Fruit fly (Drosophila melanogaster): ENCODE measurements around the gene CG45413.
A peak's percentile ranks its signal among the peaks of the same experiment; 100 is the strongest.

The CG45413 gene

DNA sequence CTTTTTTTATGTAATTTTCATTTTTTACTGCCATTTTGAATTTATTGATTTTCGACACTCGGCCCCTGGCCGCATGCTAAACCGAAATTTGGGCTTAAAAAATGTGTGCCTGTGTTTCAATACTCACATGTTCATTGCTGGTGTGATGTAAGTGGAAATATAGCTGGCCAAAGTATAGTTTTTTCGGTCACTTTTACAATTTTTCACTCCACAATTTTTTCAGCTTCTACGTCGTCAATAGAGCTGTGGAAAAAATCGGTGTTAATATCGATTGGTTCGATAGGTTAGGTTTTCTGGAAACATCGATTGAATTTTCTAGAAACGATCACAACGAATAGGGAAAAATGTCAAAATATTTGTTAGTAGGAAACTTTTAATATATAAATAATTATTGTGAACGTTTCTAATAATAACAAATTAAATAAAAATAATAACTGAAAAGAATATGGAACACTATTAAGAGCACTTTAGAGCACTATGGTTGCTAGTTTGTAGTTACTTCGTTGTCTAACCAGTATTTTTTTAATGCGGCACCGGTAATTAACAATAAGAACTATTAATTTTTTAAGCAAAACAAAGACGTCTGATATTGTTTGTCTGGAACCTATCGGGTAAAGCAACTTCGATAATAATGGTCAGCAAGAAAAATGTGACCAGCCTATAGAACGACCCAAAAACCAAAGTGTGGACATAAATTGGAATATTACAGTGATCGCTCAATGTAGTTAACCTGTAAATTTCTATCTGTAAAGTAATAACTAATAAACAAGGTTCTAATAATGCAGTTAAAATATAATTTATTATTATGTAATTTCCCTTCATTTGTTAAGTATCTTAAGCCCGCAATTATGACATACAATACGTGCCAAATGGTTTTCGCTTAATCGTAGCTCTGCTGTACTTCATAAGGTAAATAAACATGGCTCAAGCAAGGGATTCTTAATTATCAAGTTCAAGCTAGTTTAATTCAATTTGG is 23.8 kb upstream of the CG45413 start, which contains the start of the genes CG10077 and CG9948 (continued):
- peak; percentile 90 for TF ChIP-seq CG31441 (GFP tag; IDR thresholded peaks at IDR 0.05)
- TF ChIP-seq tx (GFP tag; optimal IDR thresholded peaks at IDR 0.05), result peak; percentile 9
- TF ChIP-seq Dad (GFP tag; optimal IDR thresholded peaks at IDR 0.05), result peak; percentile 40
- TF ChIP-seq Atf-2 (GFP tag; optimal IDR thresholded peaks at IDR 0.05), result peak; percentile 64
- peak; percentile 11 for TF ChIP-seq CG33213 (GFP tag; optimal IDR thresholded peaks at IDR 0.05)
- TF ChIP-seq CG10431 (GFP tag; optimal IDR thresholded peaks at IDR 0.05), result peak; percentile 69
- TF ChIP-seq twi (tag; optimal IDR thresholded peaks at IDR 0.05), result peak; percentile 82
- peak; percentile 81 for TF ChIP-seq CG5245 (GFP tag; optimal IDR thresholded peaks at IDR 0.05)
- TF ChIP-seq fd64A (GFP tag; optimal IDR thresholded peaks at IDR 0.05), result peak; percentile 51
- TF ChIP-seq wor (GFP tag; IDR thresholded peaks at IDR 0.05), result peak; percentile 79
- TF ChIP-seq CG6765 (GFP tag; optimal IDR thresholded peaks at IDR 0.05), result peak; percentile 75
- TF ChIP-seq Lim3 (GFP tag; IDR thresholded peaks at IDR 0.05), result peak; percentile 55
- peak; percentile 61 for TF ChIP-seq CG6683 (GFP tag; optimal IDR thresholded peaks at IDR 0.05)
- TF ChIP-seq eve (GFP tag; optimal IDR thresholded peaks at IDR 0.05), result no peak
- peak; percentile 85 for TF ChIP-seq Dll (GFP tag; IDR thresholded peaks at IDR 0.05; ENCODE audit: partially characterized antibody)
- peak; percentile 65 for TF ChIP-seq Hmx (GFP tag; optimal IDR thresholded peaks at IDR 0.05)
- peak; percentile 31 for TF ChIP-seq gro (GFP tag; optimal IDR thresholded peaks at IDR 0.05)
- no peak for TF ChIP-seq Kr (GFP tag; optimal IDR thresholded peaks at IDR 0.05)
- TF ChIP-seq CG11247 (GFP tag; IDR thresholded peaks at IDR 0.05), result peak; percentile 80
- TF ChIP-seq CG10321 (GFP tag; IDR thresholded peaks at IDR 0.05), result peak; percentile 78
- peak; percentile 89 for TF ChIP-seq CG2199 (GFP tag; IDR thresholded peaks at IDR 0.05)
- TF ChIP-seq sd (tag; optimal IDR thresholded peaks at IDR 0.05), result peak; percentile 98
- TF ChIP-seq amos (GFP tag; IDR thresholded peaks at IDR 0.05; ENCODE audit: partially characterized antibody), result peak; percentile 83
- peak; percentile 85 for TF ChIP-seq CG13775 (GFP tag; optimal IDR thresholded peaks at IDR 0.05)
- peak; percentile 4 for TF ChIP-seq gcm2 (GFP tag; optimal IDR thresholded peaks at IDR 0.05)
- TF ChIP-seq shn (GFP tag; optimal IDR thresholded peaks at IDR 0.05), result peak; percentile 40
- TF ChIP-seq Hr78 (GFP tag; optimal IDR thresholded peaks at IDR 0.05), result no peak
- no peak for TF ChIP-seq cg (GFP tag; optimal IDR thresholded peaks at IDR 0.05)
- peak; percentile 71 for TF ChIP-seq hbn (GFP tag; IDR thresholded peaks at IDR 0.05; ENCODE audit: partially characterized antibody)
- peak; percentile 76 for TF ChIP-seq tna (GFP tag; IDR thresholded peaks at IDR 0.05; ENCODE audit: partially characterized antibody)
- peak; percentile 38 for TF ChIP-seq CG3995 (GFP tag; optimal IDR thresholded peaks at IDR 0.05)
- peak; percentile 89 for TF ChIP-seq CG10366 (GFP tag; IDR thresholded peaks at IDR 0.05)
- peak; percentile 73 for TF ChIP-seq CG4404 (GFP tag; IDR thresholded peaks at IDR 0.05)
- TF ChIP-seq jigr1 (GFP tag; IDR thresholded peaks at IDR 0.05), result peak; percentile 74; the same call in 1 of the 3 replicates
- TF ChIP-seq CG1792 (GFP tag; optimal IDR thresholded peaks at IDR 0.05), result no peak
- peak; percentile 6 for TF ChIP-seq CG7786 (GFP tag; optimal IDR thresholded peaks at IDR 0.05)
- TF ChIP-seq CG10979 (tag; optimal IDR thresholded peaks at IDR 0.05), result peak; percentile 89
- TF ChIP-seq CG4707 (GFP tag; optimal IDR thresholded peaks at IDR 0.05), result peak; percentile 75
- peak; percentile 46 for TF ChIP-seq ash1 (GFP tag; optimal IDR thresholded peaks at IDR 0.05)
- TF ChIP-seq ewg (GFP tag; optimal IDR thresholded peaks at IDR 0.05), result peak; percentile 72
- TF ChIP-seq gcm (GFP tag; optimal IDR thresholded peaks at IDR 0.05), result peak; percentile 92
- peak; percentile 86 for TF ChIP-seq CG32767 (GFP tag; IDR thresholded peaks at IDR 0.05)
- peak; percentile 88 for TF ChIP-seq fd96Cb (tag; optimal IDR thresholded peaks at IDR 0.05)
- TF ChIP-seq CG4820 (GFP tag; optimal IDR thresholded peaks at IDR 0.05), result peak; percentile 78
- TF ChIP-seq CG8290 (GFP tag; optimal IDR thresholded peaks at IDR 0.05), result peak; percentile 71
- peak; percentile 45 to 87 for TF ChIP-seq CG8290 (tag; optimal IDR thresholded peaks at IDR 0.05)
- peak; percentile 88 for TF ChIP-seq tin (GFP tag; optimal IDR thresholded peaks at IDR 0.05)
- TF ChIP-seq Opbp (GFP tag; IDR thresholded peaks at IDR 0.05; ENCODE audit: partially characterized antibody), result peak; percentile 71; the same call in 2 of the 3 replicates

Data from whole organism, embryonic.